Worm (Caenorhabditis elegans) whole organism, L4/young adult: Measurements from ENCODE around the gene srg-2.

ENCODE experiments used
- W03F9.2 ChIP-seq: fragments of 150-350 bp; optimal IDR thresholded peaks from 2 replicates; lab custom pipeline; 2014; ENCODE audit warnings: missing biosample characterization, missing genetic modification characterization
- dao-5 ChIP-seq: sonication (generic microtip); optimal IDR thresholded peaks from 2 replicates; lab custom pipeline; 2016; ENCODE audit warnings: missing genotype, missing genetic modification characterization, moderate library complexity, missing compliant biosample characterization

ce11 chrIII:6213915-6214314, 46.1 kb downstream of the srg-2 start, which contains the start of gene C23G10.10:
- TF ChIP-seq dao-5 (tag; lab: Kevin White, UChicago) (no peak), W03F9.2 (tag; lab: Kevin White, UChicago) (no peak)
